Worm (Caenorhabditis elegans) whole organism, late embryonic: ENCODE data around the gene gpx-3.
"Not testable (repeated sequence)": the region's sequence is repeated elsewhere in the genome, so short reads cannot be mapped to it uniquely, and the experiment has no call there.

ENCODE experiments used
- C08G9.2 ChIP-seq: sonication (generic microtip); optimal IDR thresholded peaks from 2 replicates; lab custom pipeline; 2016; ENCODE audit warnings: mild to moderate bottlenecking, missing genetic modification characterization, moderate library complexity, missing compliant biosample characterization
- C38D4.7 ChIP-seq: fragments of 200-800 bp; sonication (Bioruptor generic); optimal IDR thresholded peaks from 2 replicates; lab custom pipeline; 2018; ENCODE audit warnings: mild to moderate bottlenecking, missing genetic modification characterization, moderate library complexity, missing compliant biosample characterization
- T23F11.4 ChIP-seq: fragments of 200-800 bp; sonication (Bioruptor generic); optimal IDR thresholded peaks from 2 replicates; lab custom pipeline; 2018; ENCODE audit warnings: mild to moderate bottlenecking, missing genetic modification characterization, missing compliant biosample characterization
- Y22D7AL.16 ChIP-seq: sonication (generic microtip); optimal IDR thresholded peaks from 2 replicates; lab custom pipeline; 2016; ENCODE audit warnings: missing genetic modification characterization, missing compliant biosample characterization
- ahr-1 ChIP-seq: sonication (generic microtip); optimal IDR thresholded peaks from 2 replicates; lab custom pipeline; 2016; ENCODE audit warnings: missing genetic modification characterization, missing compliant biosample characterization
- ama-1 ChIP-seq: fragments of 150-350 bp; optimal IDR thresholded peaks from 2 replicates; lab custom pipeline; 2014
- ceh-18 ChIP-seq: sonication (generic microtip); optimal IDR thresholded peaks from 2 replicates; lab custom pipeline; 2016; ENCODE audit warnings: missing genetic modification characterization, missing compliant biosample characterization
- ceh-19 ChIP-seq: fragments of 200-800 bp; sonication (Bioruptor generic); optimal IDR thresholded peaks from 2 replicates; lab custom pipeline; 2018; ENCODE audit warnings: mild to moderate bottlenecking, missing genetic modification characterization, missing compliant biosample characterization
- ceh-22 ChIP-seq: sonication (generic microtip); optimal IDR thresholded peaks from 2 replicates; lab custom pipeline; 2017; ENCODE audit warnings: missing biosample characterization, missing genetic modification characterization
- ceh-24 ChIP-seq: sonication (generic microtip); optimal IDR thresholded peaks from 2 replicates; lab custom pipeline; 2016; ENCODE audit warnings: mild to moderate bottlenecking, missing genetic modification characterization, missing compliant biosample characterization
- ceh-30 ChIP-seq: fragments of 150-350 bp; optimal IDR thresholded peaks from 2 replicates; lab custom pipeline; 2014; ENCODE audit warnings: missing biosample characterization, missing genetic modification characterization
- ceh-45 ChIP-seq: fragments of 200-800 bp; sonication (Bioruptor generic); IDR thresholded peaks from 2 replicates; pipeline ENCODE4 v1.3.6; 2022; ENCODE audit warnings: missing genetic modification reagents, missing genetic modification characterization, missing compliant biosample characterization
- ceh-48 ChIP-seq: sonication (generic microtip); optimal IDR thresholded peaks from 2 replicates; lab custom pipeline; 2016; ENCODE audit warnings: missing genetic modification characterization, inconsistent platforms, missing compliant biosample characterization
- ceh-6 ChIP-seq: fragments of 200-800 bp; sonication (Bioruptor generic); optimal IDR thresholded peaks from 2 replicates; lab custom pipeline; 2018; ENCODE audit warnings: mild to moderate bottlenecking, missing genetic modification characterization, missing compliant biosample characterization
- ceh-9 ChIP-seq: sonication (generic microtip); optimal IDR thresholded peaks from 2 replicates; lab custom pipeline; 2016; ENCODE audit warnings: mild to moderate bottlenecking, missing genetic modification characterization, inconsistent platforms, missing compliant biosample characterization
- che-1 ChIP-seq: sonication (generic microtip); optimal IDR thresholded peaks from 2 replicates; lab custom pipeline; 2016; ENCODE audit warnings: mild to moderate bottlenecking, missing genetic modification characterization, missing compliant biosample characterization
- elt-2 ChIP-seq: sonication (generic microtip); optimal IDR thresholded peaks from 2 replicates; lab custom pipeline; 2016; ENCODE audit warnings: missing genetic modification reagents, missing genetic modification characterization, missing compliant biosample characterization
- elt-4 ChIP-seq: sonication (generic microtip); optimal IDR thresholded peaks from 2 replicates; lab custom pipeline; 2016; ENCODE audit warnings: missing genetic modification characterization, missing compliant biosample characterization
- fkh-6 ChIP-seq: sonication (generic microtip); optimal IDR thresholded peaks from 2 replicates; lab custom pipeline; 2016; ENCODE audit warnings: missing genetic modification characterization, missing compliant biosample characterization
- gmeb-2 ChIP-seq: sonication (generic microtip); optimal IDR thresholded peaks from 2 replicates; lab custom pipeline; 2016; ENCODE audit warnings: missing genetic modification characterization, inconsistent platforms, missing compliant biosample characterization
- hlh-15 ChIP-seq: sonication (generic microtip); optimal IDR thresholded peaks from 2 replicates; lab custom pipeline; 2016; ENCODE audit warnings: missing genetic modification characterization, missing compliant biosample characterization
- lim-6 ChIP-seq: sonication (generic microtip); optimal IDR thresholded peaks from 2 replicates; lab custom pipeline; 2016; ENCODE audit warnings: missing genetic modification characterization, missing compliant biosample characterization
- lin-11 ChIP-seq: fragments of 200-800 bp; sonication (Bioruptor generic); optimal IDR thresholded peaks from 2 replicates; lab custom pipeline; 2018; ENCODE audit warnings: mild to moderate bottlenecking, missing genetic modification characterization, missing compliant biosample characterization
- madf-2 ChIP-seq: sonication (generic microtip); optimal IDR thresholded peaks from 2 replicates; lab custom pipeline; 2017; ENCODE audit warnings: missing genetic modification characterization, missing compliant biosample characterization
- nhr-11 ChIP-seq: fragments of 150-350 bp; optimal IDR thresholded peaks from 2 replicates; lab custom pipeline; 2014; ENCODE audit warnings: missing biosample characterization, missing genetic modification characterization
- nhr-232 ChIP-seq: sonication (generic microtip); optimal IDR thresholded peaks from 2 replicates; lab custom pipeline; 2016; ENCODE audit warnings: missing genetic modification characterization, missing compliant biosample characterization
- pag-3 ChIP-seq: sonication (generic microtip); optimal IDR thresholded peaks from 2 replicates; lab custom pipeline; 2016; ENCODE audit warnings: missing compliant biosample characterization, missing genetic modification characterization, borderline replicate concordance
- pat-9 ChIP-seq: fragments of 200-800 bp; sonication (Bioruptor generic); optimal IDR thresholded peaks from 2 replicates; lab custom pipeline; 2018; ENCODE audit warnings: mild to moderate bottlenecking, missing genetic modification characterization, moderate library complexity, missing compliant biosample characterization
- pax-1 ChIP-seq: fragments of 150-350 bp; optimal IDR thresholded peaks from 2 replicates; lab custom pipeline; 2014; ENCODE audit warnings: missing biosample characterization, missing genetic modification characterization
- pha-4 ChIP-seq: fragments of 150-350 bp; optimal IDR thresholded peaks from 2 replicates; lab custom pipeline; 2018; ENCODE audit warnings: missing biosample characterization, missing genetic modification reagents, missing genetic modification characterization
- pqm-1 ChIP-seq: sonication (generic microtip); optimal IDR thresholded peaks from 2 replicates; lab custom pipeline; 2016; ENCODE audit warnings: missing genetic modification characterization, missing compliant biosample characterization
- rnt-1 ChIP-seq: sonication (generic microtip); optimal IDR thresholded peaks from 2 replicates; lab custom pipeline; 2016; ENCODE audit warnings: missing genetic modification characterization, missing compliant biosample characterization
- sdc-2 ChIP-seq: sonication (generic microtip); optimal IDR thresholded peaks from 2 replicates; lab custom pipeline; 2016; ENCODE audit warnings: missing genotype, missing genetic modification characterization, missing compliant biosample characterization
- sox-2 ChIP-seq: fragments of 200-800 bp; sonication (Bioruptor generic); IDR thresholded peaks from 2 replicates; pipeline ENCODE4 v1.3.6; 2022; ENCODE audit warnings: missing genetic modification reagents, missing genetic modification characterization, missing compliant biosample characterization
- sox-4 ChIP-seq: sonication (generic microtip); optimal IDR thresholded peaks from 2 replicates; lab custom pipeline; 2017; ENCODE audit warnings: mild to moderate bottlenecking, missing genetic modification characterization, inconsistent platforms, missing compliant biosample characterization
- syd-9 ChIP-seq: sonication (generic microtip); optimal IDR thresholded peaks from 2 replicates; lab custom pipeline; 2016; ENCODE audit warnings: mild to moderate bottlenecking, missing genetic modification characterization, moderate library complexity, missing compliant biosample characterization
- tbx-2 ChIP-seq: sonication (generic microtip); optimal IDR thresholded peaks from 2 replicates; lab custom pipeline; 2016; ENCODE audit warnings: missing genetic modification characterization, missing compliant biosample characterization
- tbx-7 ChIP-seq: sonication (generic microtip); optimal IDR thresholded peaks from 2 replicates; lab custom pipeline; 2016; ENCODE audit warnings: missing genotype, missing genetic modification characterization, missing compliant biosample characterization
- ttx-3 ChIP-seq: sonication (generic microtip); optimal IDR thresholded peaks from 2 replicates; lab custom pipeline; 2016; ENCODE audit warnings: missing genetic modification reagents, missing genetic modification characterization, missing compliant biosample characterization
- unc-55 ChIP-seq: sonication (generic microtip); optimal IDR thresholded peaks from 2 replicates; lab custom pipeline; 2017; ENCODE audit warnings: missing biosample characterization, missing genetic modification reagents, missing genetic modification characterization
- zip-5 ChIP-seq: sonication (generic microtip); optimal IDR thresholded peaks from 2 replicates; lab custom pipeline; 2016; ENCODE audit warnings: missing genetic modification characterization, missing compliant biosample characterization

The gpx-3 gene

DNA sequence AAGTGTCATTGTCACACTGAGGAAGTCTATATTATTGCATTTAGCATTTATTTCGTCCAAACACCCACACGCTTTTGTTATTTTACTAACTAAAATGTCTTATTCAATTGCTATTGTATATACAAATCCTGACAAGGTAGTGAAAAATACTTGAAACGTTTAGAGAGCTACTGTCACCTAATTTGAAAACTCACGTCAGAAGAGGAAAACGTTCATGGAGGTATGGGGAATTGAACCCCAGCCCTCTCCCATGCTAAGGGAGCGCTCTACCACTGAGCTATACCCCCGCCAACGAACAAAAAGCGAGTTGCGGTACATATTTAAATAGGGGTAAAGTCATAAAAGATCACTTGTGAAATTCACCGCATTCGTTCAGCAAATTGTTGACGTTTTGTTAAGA, 34.9 kb downstream of the gpx-3 start:
- TF ChIP-seq nhr-232 (peak; percentile 18), sox-4 (peak; percentile 16), syd-9 (tag; lab: Kevin White, UChicago) (peak; percentile 45), pag-3 (no peak), pqm-1 (tag; lab: Kevin White, UChicago) (no peak), ceh-45 (GFP tag; lab: Robert Waterston, UW) (no peak), ttx-3 (tag; lab: Kevin White, UChicago) (peak; percentile 31), ceh-6 (peak; percentile 2), nhr-11 (tag; lab: Kevin White, UChicago) (no peak), fkh-6 (tag; lab: Kevin White, UChicago) (no peak), lin-11 (tag; lab: Kevin White, UChicago) (peak; percentile 13), T23F11.4 (GFP tag; lab: Kevin White, UChicago) (peak; percentile 11), unc-55 (GFP tag; lab: Kevin White, UChicago) (no peak), sox-2 (peak; percentile 9; the same call in 1 of the 2 replicates), lim-6 (no peak), che-1 (peak; percentile 49), pha-4 (no peak), Y22D7AL.16 (tag; lab: Kevin White, UChicago) (peak; percentile 61), C08G9.2 (tag; lab: Kevin White, UChicago) (peak; percentile 0), ceh-19 (GFP tag; lab: Kevin White, UChicago) (peak; percentile 13), ceh-30 (tag; lab: Kevin White, UChicago) (no peak), ceh-48 (peak; percentile 4), ceh-24 (tag; lab: Kevin White, UChicago) (no peak), rnt-1 (tag; lab: Kevin White, UChicago) (no peak), C38D4.7 (GFP tag; lab: Kevin White, UChicago) (peak; percentile 38), ceh-22 (tag; lab: Kevin White, UChicago) (no peak), tbx-7 (tag; lab: Kevin White, UChicago) (no peak), gmeb-2 (peak; percentile 13), ceh-9 (tag; lab: Kevin White, UChicago) (no peak), pat-9 (tag; lab: Kevin White, UChicago) (peak; percentile 27), madf-2 (tag; lab: Kevin White, UChicago) (peak; percentile 5), elt-2 (tag; lab: Kevin White, UChicago) (peak; percentile 54), pax-1 (tag; lab: Kevin White, UChicago) (no peak), sdc-2 (tag; lab: Kevin White, UChicago) (peak; percentile 22), hlh-15 (tag; lab: Kevin White, UChicago) (peak; percentile 19)

DNA sequence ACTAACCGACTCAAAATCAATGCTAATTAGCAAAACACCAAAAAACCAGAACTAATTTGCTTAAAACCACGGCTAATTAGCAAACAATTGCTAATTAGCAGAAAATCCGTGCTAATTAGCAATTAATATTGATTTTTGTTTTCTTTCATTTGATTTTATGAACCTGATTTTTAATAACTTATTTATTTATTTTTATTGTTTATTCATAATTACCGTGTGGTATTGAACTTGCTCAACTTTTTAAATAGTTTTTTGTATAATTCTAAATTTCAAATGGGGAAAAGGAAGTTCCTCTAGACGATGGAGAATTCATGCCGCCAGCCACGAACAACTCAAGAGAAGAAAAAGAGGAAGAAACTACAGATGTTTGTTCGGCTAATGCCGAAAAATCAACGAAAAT, 38.1 kb downstream of the gpx-3 start, which contains the start of gene F34H10.1:
Gene F34H10.1 (plus strand): TSS at position 301 of the 400 bp plus-strand sequence.
- not testable (repeated sequence) for TF ChIP-seq nhr-11, tbx-2, syd-9 (tag; lab: Kevin White, UChicago)

DNA sequence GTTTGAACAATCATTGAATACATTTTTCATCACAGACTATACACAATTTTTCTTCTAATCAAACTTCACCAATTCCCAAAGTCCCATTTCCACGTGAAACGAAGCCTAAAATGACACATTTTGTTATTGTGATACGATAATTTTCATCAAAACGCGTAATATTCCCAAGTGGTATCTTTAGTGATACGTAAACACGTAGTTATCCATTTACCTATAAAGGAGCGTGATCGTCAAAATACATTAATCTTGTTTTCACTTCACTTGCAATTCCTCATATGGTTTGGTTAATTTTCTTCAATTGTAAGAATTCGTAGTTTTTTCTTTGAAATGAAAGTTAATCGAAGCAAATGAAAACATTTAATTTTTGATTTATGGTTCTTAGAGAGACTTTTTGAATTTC, 41.8 kb downstream of the gpx-3 start:
- TF ChIP-seq ceh-18 (no peak), ama-1 (lab: Kevin White, UChicago) (no peak), pag-3 (no peak), zip-5 (tag; lab: Kevin White, UChicago) (no peak), ahr-1 (no peak), elt-4 (tag; lab: Kevin White, UChicago) (no peak)
